Worm (Caenorhabditis elegans) whole organism, L2 larva: ENCODE results near the gene F35H8.12.

Source experiments
- F13H6.1 ChIP-seq: sonication (generic microtip); optimal IDR thresholded peaks from 2 replicates; lab custom pipeline; 2016; ENCODE audit warnings: missing genetic modification characterization, missing compliant biosample characterization
- R02D3.7 ChIP-seq: fragments of 150-350 bp; optimal IDR thresholded peaks from 2 replicates; lab custom pipeline; 2014; ENCODE audit warnings: missing biosample characterization, missing genetic modification characterization
- Y55F3AM.14 ChIP-seq: fragments of 200-800 bp; sonication (Bioruptor generic); optimal IDR thresholded peaks from 2 replicates; lab custom pipeline; 2018; ENCODE audit warnings: mild to moderate bottlenecking, missing genetic modification characterization, missing compliant biosample characterization
- alr-1 ChIP-seq: fragments of 150-350 bp; optimal IDR thresholded peaks from 2 replicates; lab custom pipeline; 2014; ENCODE audit warnings: missing biosample characterization, missing genetic modification characterization
- aly-2 ChIP-seq: fragments of 150-350 bp; optimal IDR thresholded peaks from 2 replicates; lab custom pipeline; 2014; ENCODE audit warnings: missing biosample characterization, missing genetic modification characterization
- ama-1 ChIP-seq: fragments of 150-350 bp; optimal IDR thresholded peaks from 2 replicates; lab custom pipeline; 2018; ENCODE audit warnings: inconsistent platforms
- blmp-1 ChIP-seq: sonication (generic microtip); optimal IDR thresholded peaks from 2 replicates; lab custom pipeline; 2017; ENCODE audit warnings: missing genetic modification characterization, mild to moderate bottlenecking, missing compliant biosample characterization, antibody characterized with exemption, moderate library complexity; ENCODE audit not compliant: insufficient read depth
- ceh-82 ChIP-seq: fragments of 150-350 bp; optimal IDR thresholded peaks from 2 replicates; lab custom pipeline; 2014; ENCODE audit warnings: missing biosample characterization, missing genetic modification characterization
- crh-2 ChIP-seq: sonication (generic microtip); optimal IDR thresholded peaks from 2 replicates; lab custom pipeline; 2017; ENCODE audit warnings: missing biosample characterization, missing genetic modification characterization
- dmd-4 ChIP-seq: sonication (generic microtip); optimal IDR thresholded peaks from 2 replicates; lab custom pipeline; 2017; ENCODE audit warnings: missing biosample characterization, missing genetic modification characterization
- egl-27 ChIP-seq: sonication (generic microtip); optimal IDR thresholded peaks from 3 replicates; lab custom pipeline; 2017; ENCODE audit warnings: missing biosample characterization, missing genetic modification reagents, missing genetic modification characterization
- elt-3 ChIP-seq: sonication (generic microtip); optimal IDR thresholded peaks from 2 replicates; lab custom pipeline; 2017; ENCODE audit warnings: missing biosample characterization, missing genetic modification characterization
- gmeb-1 ChIP-seq: fragments of 150-350 bp; optimal IDR thresholded peaks from 2 replicates; lab custom pipeline; 2014; ENCODE audit warnings: missing biosample characterization, missing genetic modification characterization
- lin-11 ChIP-seq: fragments of 150-350 bp; sonication (generic microtip); optimal IDR thresholded peaks from 2 replicates; lab custom pipeline; 2014; ENCODE audit warnings: missing biosample characterization, missing genetic modification characterization, inconsistent platforms, mixed read lengths
- lin-13 ChIP-seq: fragments of 150-350 bp; optimal IDR thresholded peaks from 2 replicates; lab custom pipeline; 2014; ENCODE audit warnings: missing biosample characterization, missing genetic modification reagents, missing genetic modification characterization
- lin-39 ChIP-seq: fragments of 150-350 bp; optimal IDR thresholded peaks from 2 replicates; lab custom pipeline; 2014; ENCODE audit warnings: missing biosample characterization, missing genetic modification reagents, missing genetic modification characterization
- lsy-2 ChIP-seq, 2 experiments: fragments of 150-350 bp in 1 of 2; sonication (generic microtip) in 1 of 2; optimal IDR thresholded peaks; 2 replicates each; lab custom pipeline; 2014 to 2017; ENCODE audit warnings: missing biosample characterization in 2 of 2, missing genetic modification characterization in 2 of 2
- mab-5 ChIP-seq: fragments of 150-350 bp; optimal IDR thresholded peaks from 2 replicates; lab custom pipeline; 2014; ENCODE audit warnings: missing biosample characterization, missing genetic modification characterization
- mdl-1 ChIP-seq, 2 experiments: fragments of 150-350 bp in 1 of 2; sonication (generic microtip) in 1 of 2; optimal IDR thresholded peaks; 2 replicates each; lab custom pipeline; 2017; ENCODE audit warnings: missing biosample characterization in 2 of 2, missing genetic modification characterization in 2 of 2
- nhr-10 ChIP-seq: sonication (generic microtip); optimal IDR thresholded peaks from 2 replicates; lab custom pipeline; 2017; ENCODE audit warnings: missing biosample characterization, missing genetic modification characterization
- nhr-11 ChIP-seq: fragments of 150-350 bp; optimal IDR thresholded peaks from 2 replicates; lab custom pipeline; 2014; ENCODE audit warnings: missing biosample characterization, missing genetic modification characterization
- nhr-12 ChIP-seq: fragments of 150-350 bp; optimal IDR thresholded peaks from 2 replicates; lab custom pipeline; 2014; ENCODE audit warnings: missing biosample characterization, missing genetic modification characterization
- nhr-21 ChIP-seq: fragments of 150-350 bp; optimal IDR thresholded peaks from 2 replicates; lab custom pipeline; 2014; ENCODE audit warnings: missing biosample characterization, missing genetic modification characterization
- nhr-23 ChIP-seq: fragments of 150-350 bp; optimal IDR thresholded peaks from 2 replicates; lab custom pipeline; 2014; ENCODE audit warnings: missing biosample characterization, missing genetic modification reagents, missing genetic modification characterization
- nhr-237 ChIP-seq: fragments of 150-350 bp; optimal IDR thresholded peaks from 2 replicates; lab custom pipeline; 2014; ENCODE audit warnings: missing biosample characterization, missing genetic modification characterization
- nhr-6 ChIP-seq: fragments of 150-350 bp; optimal IDR thresholded peaks from 2 replicates; lab custom pipeline; 2014; ENCODE audit warnings: missing biosample characterization, missing genetic modification characterization
- skn-1 ChIP-seq: sonication (generic microtip); optimal IDR thresholded peaks from 2 replicates; lab custom pipeline; 2017; ENCODE audit warnings: missing biosample characterization, missing genetic modification characterization
- sma-3 ChIP-seq: sonication (generic microtip); optimal IDR thresholded peaks from 2 replicates; lab custom pipeline; 2016; ENCODE audit warnings: missing genetic modification reagents, missing genetic modification characterization, missing compliant biosample characterization
- snpc-4 ChIP-seq: fragments of 150-350 bp; optimal IDR thresholded peaks from 2 replicates; lab custom pipeline; 2014; ENCODE audit warnings: missing biosample characterization, missing genetic modification characterization
- unc-39 ChIP-seq: fragments of 150-350 bp; optimal IDR thresholded peaks from 2 replicates; lab custom pipeline; 2014; ENCODE audit warnings: missing biosample characterization, missing genetic modification characterization
- unc-55 ChIP-seq: fragments of 150-350 bp; sonication (generic microtip); optimal IDR thresholded peaks from 3 replicates; lab custom pipeline; 2014; ENCODE audit warnings: missing biosample characterization, missing genetic modification reagents, missing genetic modification characterization
- ztf-1 ChIP-seq: fragments of 200-800 bp; sonication (Bioruptor generic); conservative IDR thresholded peaks from 2 replicates; pipeline ENCODE4 v1.3.6; 2022; ENCODE audit warnings: missing genetic modification characterization, missing compliant biosample characterization
- ztf-11 ChIP-seq: sonication (generic microtip); optimal IDR thresholded peaks from 2 replicates; lab custom pipeline; 2017; ENCODE audit warnings: missing biosample characterization, missing genetic modification characterization
- ztf-4 ChIP-seq: fragments of 150-350 bp; optimal IDR thresholded peaks from 2 replicates; lab custom pipeline; 2014; ENCODE audit warnings: missing biosample characterization, missing genetic modification characterization

Gene F35H8.12

DNA sequence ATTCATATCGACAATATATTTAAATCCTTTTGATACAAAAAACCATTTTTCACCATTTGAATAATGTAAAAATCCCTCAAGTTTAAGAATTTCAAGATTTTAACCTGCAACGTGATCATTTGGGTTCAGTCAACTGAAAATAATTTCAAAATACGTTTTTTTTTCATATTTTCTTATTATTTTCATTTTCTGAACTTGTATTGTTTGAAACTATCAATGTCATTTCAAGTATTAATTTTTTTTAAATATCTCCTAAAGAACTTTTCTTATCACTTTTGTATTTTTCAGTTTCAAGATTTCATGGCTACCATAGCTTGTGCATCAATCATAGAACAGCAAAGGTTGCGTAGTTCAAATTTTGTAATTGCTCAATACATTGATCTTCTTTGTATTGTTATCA lies 19.6 kb upstream of the F35H8.12 start, which contains the start of gene sra-9:
sra-9 (plus strand) TSS at position 301 of the 400 bp plus-strand sequence.
- TF ChIP-seq ztf-1, result no peak
- no peak for TF ChIP-seq elt-3 (tag; lab: Kevin White, UChicago)
- no peak for TF ChIP-seq ama-1
- no peak for TF ChIP-seq ztf-4
- TF ChIP-seq nhr-11 (tag; lab: Kevin White, UChicago), result no peak
- no peak for TF ChIP-seq skn-1 (tag; lab: Kevin White, UChicago)
- TF ChIP-seq nhr-12 (tag; lab: Kevin White, UChicago), result no peak
- TF ChIP-seq nhr-6 (tag; lab: Kevin White, UChicago), result no peak
- no peak for TF ChIP-seq nhr-237

DNA sequence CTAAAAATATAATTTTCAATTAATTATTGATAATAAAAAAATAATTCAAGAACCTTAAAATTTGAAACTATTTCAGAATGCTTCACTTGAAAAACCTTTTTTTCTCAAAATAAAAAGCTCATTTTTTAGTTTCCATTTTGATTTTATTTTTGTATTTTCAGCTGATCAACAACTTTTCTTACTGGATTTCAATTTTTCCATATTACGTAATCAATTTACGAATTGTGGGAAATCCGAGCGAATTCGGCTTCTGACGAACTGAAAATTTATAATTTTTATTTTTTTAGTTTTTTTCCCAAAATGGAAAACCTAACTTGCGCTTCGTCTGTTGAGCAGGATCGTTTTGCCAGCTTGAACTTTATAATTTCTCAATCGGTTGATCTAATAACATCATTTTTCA lies 14.2 kb upstream of the F35H8.12 start, which contains the start of gene sra-8:
sra-8 (plus strand) TSS at position 301 of the 400 bp plus-strand sequence.
- TF ChIP-seq aly-2 (tag; lab: Kevin White, UChicago) (no peak), ztf-1 (no peak), ceh-82 (tag; lab: Kevin White, UChicago) (no peak), sma-3 (GFP tag; lab: Kevin White, UChicago) (no peak), gmeb-1 (tag; lab: Kevin White, UChicago) (no peak), unc-55 (no peak), F13H6.1 (tag; lab: Kevin White, UChicago) (no peak), Y55F3AM.14 (GFP tag; lab: Kevin White, UChicago) (no peak), nhr-23 (tag; lab: Kevin White, UChicago) (no peak), lin-39 (tag; lab: Kevin White, UChicago) (no peak), skn-1 (tag; lab: Kevin White, UChicago) (no peak), mab-5 (tag; lab: Kevin White, UChicago) (no peak), egl-27 (tag; lab: Kevin White, UChicago) (no peak), snpc-4 (tag; lab: Kevin White, UChicago) (no peak), unc-39 (no peak), nhr-12 (tag; lab: Kevin White, UChicago) (no peak), lin-11 (no peak), blmp-1 (tag; lab: Kevin White, UChicago) (no peak), R02D3.7 (tag; lab: Kevin White, UChicago) (no peak)

DNA sequence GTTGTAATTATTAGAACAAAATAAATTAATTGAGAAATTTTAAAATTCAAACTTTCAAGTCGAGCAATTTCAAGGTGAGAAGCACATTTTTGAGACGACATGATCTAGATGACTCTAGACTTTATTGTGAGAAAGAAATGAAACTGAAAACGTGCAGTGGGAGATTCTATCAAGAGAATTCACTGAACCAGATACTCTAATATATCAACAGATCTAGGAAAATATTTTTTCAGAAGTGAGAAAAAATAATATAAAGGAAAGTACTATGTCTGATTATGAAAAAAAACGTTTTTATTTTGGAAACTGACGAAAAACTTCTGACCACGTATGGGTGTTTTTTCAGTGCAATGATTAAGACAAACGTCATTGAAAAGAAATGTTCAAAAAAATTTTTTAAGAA lies 10.9 kb upstream of the F35H8.12 start, which contains the start of gene sra-3:
sra-3 (minus strand) TSS at position 101 of the 400 bp plus-strand sequence.
- no peak for TF ChIP-seq dmd-4 (tag; lab: Kevin White, UChicago)
- no peak for TF ChIP-seq crh-2 (tag; lab: Kevin White, UChicago)
- TF ChIP-seq ztf-4, result no peak
- TF ChIP-seq ztf-11 (tag; lab: Kevin White, UChicago), result no peak
- no peak for TF ChIP-seq elt-3 (tag; lab: Kevin White, UChicago)
- no peak for TF ChIP-seq ama-1
- TF ChIP-seq egl-27 (tag; lab: Kevin White, UChicago), result no peak
- no peak for TF ChIP-seq lin-13 (GFP tag; lab: Kevin White, UChicago)

DNA sequence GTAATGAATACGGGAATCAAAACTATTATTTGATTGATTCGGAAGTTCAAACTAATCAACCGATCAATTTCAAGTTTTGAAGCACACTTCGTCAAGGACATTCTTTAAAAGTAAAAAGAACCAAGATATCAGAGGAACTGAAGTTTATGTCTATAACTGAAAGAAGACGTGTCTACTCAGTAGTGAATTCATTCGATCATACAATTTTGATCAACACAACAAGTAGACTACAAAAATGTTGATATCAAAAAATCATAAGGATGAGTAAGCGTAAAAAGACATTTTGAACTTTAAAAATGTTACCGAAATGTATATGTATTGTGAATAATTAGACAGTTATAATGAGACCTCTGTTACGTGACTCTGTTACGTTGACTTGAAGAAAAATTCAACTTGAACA lies 8.9 kb upstream of the F35H8.12 start, which contains the start of gene sra-4:
sra-4 (minus strand) TSS at position 101 of the 400 bp plus-strand sequence.
- TF ChIP-seq egl-27 (tag; lab: Kevin White, UChicago) (no peak), F13H6.1 (tag; lab: Kevin White, UChicago) (no peak), R02D3.7 (tag; lab: Kevin White, UChicago) (no peak), aly-2 (tag; lab: Kevin White, UChicago) (no peak), ztf-4 (no peak)

DNA sequence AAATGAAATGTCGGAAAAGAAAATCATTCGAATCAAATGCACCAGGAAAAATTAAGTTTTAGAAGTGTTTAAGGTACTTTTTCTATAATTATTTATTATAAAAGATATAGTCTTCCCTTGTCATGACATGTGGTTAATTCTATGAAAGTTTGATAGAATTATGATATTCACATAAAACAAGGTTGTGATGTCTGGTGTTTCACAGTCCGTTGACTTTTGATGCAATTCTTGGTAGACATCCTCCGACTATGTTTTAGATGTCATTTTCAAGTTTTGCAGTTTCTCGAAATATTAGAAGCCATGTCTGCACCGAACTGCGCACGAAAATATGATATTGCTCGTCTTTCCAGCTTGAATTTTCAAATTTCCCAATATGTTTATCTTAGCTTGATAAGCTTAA lies 7.2 kb upstream of the F35H8.12 start, which contains the start of gene sra-7:
sra-7 (plus strand) TSS at position 301 of the 400 bp plus-strand sequence.
- no peak for TF ChIP-seq Y55F3AM.14 (GFP tag; lab: Kevin White, UChicago)
- TF ChIP-seq lsy-2 (tag; optimal IDR thresholded peaks at IDR 0.05; lab: Kevin White, UChicago), result no peak
- no peak for TF ChIP-seq alr-1
- no peak for TF ChIP-seq nhr-10 (tag; lab: Kevin White, UChicago)
- no peak for TF ChIP-seq elt-3 (tag; lab: Kevin White, UChicago)
- no peak for TF ChIP-seq unc-55
- no peak for TF ChIP-seq mdl-1 (tag; optimal IDR thresholded peaks at IDR 0.05; lab: Kevin White, UChicago)
- no peak for TF ChIP-seq dmd-4 (tag; lab: Kevin White, UChicago)
- no peak for TF ChIP-seq ztf-11 (tag; lab: Kevin White, UChicago)
- TF ChIP-seq nhr-21 (tag; lab: Kevin White, UChicago), result no peak
- TF ChIP-seq lin-13 (GFP tag; lab: Kevin White, UChicago), result no peak
- TF ChIP-seq lin-39 (tag; lab: Kevin White, UChicago), result no peak
